Worm (Caenorhabditis elegans): ENCODE measurements around the gene amph-1.

amph-1 gene

DNA sequence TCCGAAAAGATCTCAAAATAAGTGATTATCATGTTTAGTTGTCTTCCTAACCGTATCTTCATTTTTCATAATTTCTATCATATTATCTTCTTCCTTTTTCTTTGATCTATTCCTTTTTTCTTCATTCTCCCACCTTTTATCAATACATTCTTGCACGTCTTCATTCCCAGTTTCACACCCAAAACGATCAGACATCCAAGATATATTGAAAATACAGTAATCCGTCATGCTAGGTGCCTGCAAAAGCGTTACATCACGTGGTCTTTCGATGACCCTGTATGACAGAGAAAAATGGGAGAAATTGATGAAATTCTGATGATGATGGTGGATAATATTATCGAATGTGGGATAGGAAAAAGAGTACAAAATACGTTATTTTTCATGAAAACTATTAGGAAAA is 24.8 kb upstream of the amph-1 start (continued):
- TF ChIP-seq vab-15 (tag; optimal IDR thresholded peaks at IDR 0.05) (no peak), unc-86 (tag; optimal IDR thresholded peaks at IDR 0.05) (no peak), ceh-88 (GFP tag; IDR thresholded peaks at IDR 0.05) (no peak), sup-37 (GFP tag; optimal IDR thresholded peaks at IDR 0.05) (no peak), nhr-11 (tag; optimal IDR thresholded peaks at IDR 0.05) (no peak), C04F5.9 (tag; optimal IDR thresholded peaks at IDR 0.05) (no peak), mab-9 (GFP tag; IDR thresholded peaks at IDR 0.05) (no peak), sptf-1 (tag; optimal IDR thresholded peaks at IDR 0.05) (no peak), egl-13 (tag; optimal IDR thresholded peaks at IDR 0.05) (no peak), lsy-2 (tag; optimal IDR thresholded peaks at IDR 0.05) (peak; percentile 69 to 82), snu-23 (GFP tag; optimal IDR thresholded peaks at IDR 0.05) (peak; percentile 80), dpl-1 (GFP tag; optimal IDR thresholded peaks at IDR 0.05) (peak in 1 of 3 experiments; percentile 21), lin-13 (GFP tag; optimal IDR thresholded peaks at IDR 0.05) (no peak), ama-1 (optimal IDR thresholded peaks at IDR 0.05) (no peak), sox-4 (tag; optimal IDR thresholded peaks at IDR 0.05) (no peak), ces-1 (GFP tag; optimal IDR thresholded peaks at IDR 0.05) (no peak), ceh-82 (tag; optimal IDR thresholded peaks at IDR 0.05) (no peak), hlh-4 (tag; optimal IDR thresholded peaks at IDR 0.05) (no peak), nhr-20 (tag; optimal IDR thresholded peaks at IDR 0.05) (peak; percentile 95), ets-5 (GFP tag; IDR thresholded peaks at IDR 0.05) (no peak), lir-3 (tag; optimal IDR thresholded peaks at IDR 0.05; ENCODE audit: poor library complexity) (no peak), ceh-8 (GFP tag; optimal IDR thresholded peaks at IDR 0.05) (no peak), lin-15B (tag; optimal IDR thresholded peaks at IDR 0.05) (no peak), unc-98 (GFP tag; IDR thresholded peaks at IDR 0.05) (no peak), swsn-7 (tag; optimal IDR thresholded peaks at IDR 0.05) (no peak), skn-1 (tag; optimal IDR thresholded peaks at IDR 0.05) (no peak), lin-14 (GFP tag; optimal IDR thresholded peaks at IDR 0.05) (peak; percentile 73), ceh-90 (tag; optimal IDR thresholded peaks at IDR 0.05) (no peak), nhr-47 (tag; optimal IDR thresholded peaks at IDR 0.05) (peak; percentile 52), fkh-10 (GFP tag; optimal IDR thresholded peaks at IDR 0.05) (no peak), tbx-2 (tag; optimal IDR thresholded peaks at IDR 0.05) (peak; percentile 35), nhr-19 (GFP tag; conservative IDR thresholded peaks at IDR 0.05) (peak; percentile 21; the same call in 1 of the 2 replicates), fos-1 (tag; optimal IDR thresholded peaks at IDR 0.05) (no peak), dsc-1 (tag; optimal IDR thresholded peaks at IDR 0.05) (no peak)

DNA sequence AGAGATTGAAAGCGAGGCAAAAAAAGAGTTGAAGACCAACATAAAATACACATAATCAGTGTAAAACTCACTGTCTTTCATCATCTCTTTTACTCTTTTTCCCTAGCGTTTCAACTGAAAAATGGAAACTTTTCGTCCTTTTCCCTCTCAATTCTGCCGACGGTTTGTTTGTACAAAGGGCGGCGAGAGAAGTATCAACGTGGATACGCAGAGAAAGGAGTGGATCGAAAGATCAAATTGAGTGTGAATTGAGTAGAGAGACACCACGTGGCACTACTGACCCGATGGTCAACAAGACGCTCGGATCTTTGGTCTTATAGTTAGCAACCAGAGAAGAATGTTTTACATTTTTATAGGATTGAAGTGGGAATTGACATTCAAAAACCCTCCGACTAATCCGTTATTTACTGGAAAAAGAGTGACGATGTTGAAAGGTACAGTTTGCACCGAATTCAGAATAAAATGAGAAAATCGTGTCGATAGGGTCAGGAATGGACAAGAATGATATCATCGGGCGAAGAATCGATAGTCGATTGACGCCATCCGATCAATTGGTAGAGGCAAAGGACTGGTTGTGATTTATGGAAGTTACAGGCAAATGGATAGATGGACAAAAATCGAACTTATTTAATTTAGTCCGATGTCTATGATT is 23.5 kb upstream of the amph-1 start:
- TF ChIP-seq unc-62 (GFP tag; optimal IDR thresholded peaks at IDR 0.05) (no peak), nhr-90 (tag; optimal IDR thresholded peaks at IDR 0.05; ENCODE audit: poor library complexity) (peak; percentile 70), nhr-47 (tag; optimal IDR thresholded peaks at IDR 0.05) (peak; percentile 55), tbx-2 (tag; optimal IDR thresholded peaks at IDR 0.05) (peak; percentile 74), efl-1 (optimal IDR thresholded peaks at IDR 0.05) (peak; percentile 7 to 40), efl-1 (GFP tag; optimal IDR thresholded peaks at IDR 0.05 in 1 of 2) (peak; percentile 6 to 87), nhr-71 (tag; optimal IDR thresholded peaks at IDR 0.05) (peak; percentile 88), lin-14 (GFP tag; optimal IDR thresholded peaks at IDR 0.05) (peak; percentile 89), nhr-237 (tag; optimal IDR thresholded peaks at IDR 0.05) (peak; percentile 46), elt-2 (tag; optimal IDR thresholded peaks at IDR 0.05) (peak; percentile 60), mdl-1 (tag; optimal IDR thresholded peaks at IDR 0.05) (peak; percentile 46 to 96), elt-3 (tag; optimal IDR thresholded peaks at IDR 0.05) (peak in 4 of 6 experiments; percentile 13 to 68 (median 24)), zag-1 (tag; optimal IDR thresholded peaks at IDR 0.05) (no peak), nhr-19 (GFP tag; conservative IDR thresholded peaks at IDR 0.05) (peak; percentile 62), irx-1 (tag; optimal IDR thresholded peaks at IDR 0.05) (peak; percentile 50), nhr-11 (tag; optimal IDR thresholded peaks at IDR 0.05) (no peak), ets-5 (GFP tag; IDR thresholded peaks at IDR 0.05) (no peak), ceh-88 (GFP tag; IDR thresholded peaks at IDR 0.05) (0 out of 2 replicates have a peak, but pooled peaks have one; percentile 10), Y116A8C.19 (tag; optimal IDR thresholded peaks at IDR 0.05; ENCODE audit: borderline replicate concordance) (no peak), jun-1 (tag; optimal IDR thresholded peaks at IDR 0.05) (peak; percentile 10), grh-1 (GFP tag; IDR thresholded peaks at IDR 0.05) (0 out of 2 replicates have a peak, but pooled peaks have one; percentile 16), C16A3.4 (tag; optimal IDR thresholded peaks at IDR 0.05) (peak; percentile 40), blmp-1 (tag; optimal IDR thresholded peaks at IDR 0.05) (peak; percentile 84), isw-1 (GFP tag; IDR thresholded peaks at IDR 0.05) (no peak; the same call in 1 of the 2 replicates), fkh-10 (GFP tag; optimal IDR thresholded peaks at IDR 0.05) (no peak), rnt-1 (tag; optimal IDR thresholded peaks at IDR 0.05) (peak; percentile 30)
